Worm (Caenorhabditis elegans): ENCODE results near the gene Y37D8A.16.

Y37D8A.16 gene

ce11 chrIII:12920810-12921209, 2.3 kb upstream of the Y37D8A.16 start:
- TF ChIP-seq nfya-1 (tag; optimal IDR thresholded peaks at IDR 0.05; ENCODE audit: insufficient read depth) (peak; percentile 84), lsy-12 (tag; optimal IDR thresholded peaks at IDR 0.05) (no peak)

ce11 chrIII:12919882-12920281, 1.4 kb upstream of the Y37D8A.16 start:
- TF ChIP-seq pha-4 (tag; optimal IDR thresholded peaks at IDR 0.05) (peak; percentile 95), mdl-1 (tag; optimal IDR thresholded peaks at IDR 0.05) (no peak), nhr-77 (tag; optimal IDR thresholded peaks at IDR 0.05) (no peak), unc-39 (tag; optimal IDR thresholded peaks at IDR 0.05) (no peak), jun-1 (tag; optimal IDR thresholded peaks at IDR 0.05) (peak; percentile 72), pqm-1 (tag; optimal IDR thresholded peaks at IDR 0.05) (peak; percentile 41), nhr-23 (tag; optimal IDR thresholded peaks at IDR 0.05) (no peak), daf-12 (tag; optimal IDR thresholded peaks at IDR 0.05) (no peak), skn-1 (tag; optimal IDR thresholded peaks at IDR 0.05) (no peak), hmg-11 (tag; optimal IDR thresholded peaks at IDR 0.05) (peak; percentile 69), fos-1 (tag; optimal IDR thresholded peaks at IDR 0.05) (peak; percentile 48), elt-2 (tag; optimal IDR thresholded peaks at IDR 0.05) (peak; percentile 53), nhr-11 (tag; optimal IDR thresholded peaks at IDR 0.05) (no peak), mml-1 (tag; optimal IDR thresholded peaks at IDR 0.05) (no peak), nfya-1 (tag; optimal IDR thresholded peaks at IDR 0.05; ENCODE audit: insufficient read depth) (no peak)

- TF ChIP-seq elt-2 (tag; optimal IDR thresholded peaks at IDR 0.05) (peak; percentile 48), pha-4 (tag; optimal IDR thresholded peaks at IDR 0.05) (peak; percentile 56), pqm-1 (tag; optimal IDR thresholded peaks at IDR 0.05) (peak; percentile 36), ztf-11 (tag; optimal IDR thresholded peaks at IDR 0.05) (no peak), jun-1 (tag; optimal IDR thresholded peaks at IDR 0.05) (no peak)
Measured at ce11 chrIII:12917852-12918251, 623 bp downstream of the Y37D8A.16 start.

DNA sequence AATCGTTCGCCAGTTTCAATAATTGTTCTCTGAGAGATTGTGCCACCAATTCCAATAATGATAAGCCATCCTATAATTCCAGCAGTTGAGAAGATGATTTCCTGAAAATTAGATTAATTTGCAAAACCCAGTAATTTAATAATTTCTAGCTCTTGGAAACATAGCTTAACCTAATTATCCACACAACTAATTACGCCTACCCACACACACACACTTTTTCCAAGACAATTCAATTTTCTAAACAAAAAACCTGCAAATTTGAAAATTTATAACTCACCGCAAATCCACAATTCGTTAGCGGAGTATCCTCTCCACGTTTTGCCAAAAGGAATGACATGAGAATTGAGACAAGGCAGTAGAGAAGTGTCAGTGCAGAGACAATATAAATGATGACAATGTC, 2.0 kb downstream of the Y37D8A.16 start:
- TF ChIP-seq snpc-4 (tag; optimal IDR thresholded peaks at IDR 0.05) (no peak), sea-2 (GFP tag; optimal IDR thresholded peaks at IDR 0.05) (no peak)

DNA sequence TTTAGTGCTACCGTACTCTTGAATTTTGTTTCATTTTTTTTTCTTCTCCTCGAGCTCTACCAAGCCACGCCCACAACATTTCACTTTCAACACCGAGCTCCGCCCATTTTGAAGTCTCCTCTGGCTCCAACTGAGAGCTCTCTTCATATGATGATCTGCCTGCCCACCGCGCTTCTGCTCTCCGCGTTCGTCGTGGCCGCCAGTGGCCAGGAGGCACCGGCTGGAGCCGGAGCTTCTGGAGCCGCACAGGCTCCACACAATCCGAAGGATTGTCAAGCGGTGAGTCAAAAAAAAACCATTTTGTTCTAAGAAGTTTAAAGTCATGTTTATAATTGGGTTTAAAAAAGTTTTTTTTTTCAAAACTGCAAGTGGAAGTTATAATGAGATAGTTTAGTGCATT, 8.1 kb downstream of the Y37D8A.16 start, which contains the start of gene flp-14:
TSS of gene flp-14 (plus strand) at position 146 of the 400 bp plus-strand sequence.
- TF ChIP-seq skn-1 (tag; optimal IDR thresholded peaks at IDR 0.05) (no peak), ztf-4 (tag; optimal IDR thresholded peaks at IDR 0.05) (no peak), lin-15B (tag; optimal IDR thresholded peaks at IDR 0.05) (no peak), nhr-23 (tag; optimal IDR thresholded peaks at IDR 0.05) (no peak), fos-1 (tag; optimal IDR thresholded peaks at IDR 0.05) (no peak), ceh-16 (tag; optimal IDR thresholded peaks at IDR 0.05) (no peak)

DNA sequence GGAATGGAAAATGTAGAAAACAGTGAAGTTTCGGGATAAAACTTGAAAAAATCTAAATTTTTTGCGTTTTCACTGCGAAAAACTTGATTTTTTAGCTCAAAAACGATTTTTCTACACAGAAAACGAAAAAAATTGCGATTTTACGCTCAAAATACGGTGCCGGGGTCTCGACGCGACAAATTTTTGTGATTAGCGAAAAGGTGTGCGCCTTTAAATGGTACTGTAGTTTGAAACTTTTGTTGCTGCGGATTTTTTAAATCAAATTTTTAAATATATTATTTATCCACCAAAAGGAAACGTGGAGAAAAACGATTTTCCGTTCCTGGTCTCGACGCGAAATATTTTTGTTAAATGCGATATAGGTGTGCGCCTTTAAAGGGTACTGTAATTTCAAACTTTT, 11.3 kb downstream of the Y37D8A.16 start:
- no peak for TF ChIP-seq nhr-77 (tag; optimal IDR thresholded peaks at IDR 0.05)
- no peak for TF ChIP-seq elt-1 (tag; optimal IDR thresholded peaks at IDR 0.05)
- no peak for TF ChIP-seq egl-27 (tag; optimal IDR thresholded peaks at IDR 0.05)
- no peak for TF ChIP-seq mdl-1 (tag; optimal IDR thresholded peaks at IDR 0.05)
- no peak for TF ChIP-seq lin-39 (tag; optimal IDR thresholded peaks at IDR 0.05)
- no peak for TF ChIP-seq jun-1 (tag; optimal IDR thresholded peaks at IDR 0.05)
- TF ChIP-seq skn-1 (tag; optimal IDR thresholded peaks at IDR 0.05), result no peak

ce11 chrIII:12906611-12907037, 11.9 kb downstream of the Y37D8A.16 start:
- TF ChIP-seq pqm-1 (tag; optimal IDR thresholded peaks at IDR 0.05) (no peak), pha-4 (tag; optimal IDR thresholded peaks at IDR 0.05) (peak; percentile 2), unc-39 (tag; optimal IDR thresholded peaks at IDR 0.05) (no peak), tbx-2 (tag; optimal IDR thresholded peaks at IDR 0.05) (peak; percentile 12), lin-15B (tag; optimal IDR thresholded peaks at IDR 0.05) (no peak), daf-12 (tag; optimal IDR thresholded peaks at IDR 0.05) (no peak), ceh-28 (tag; optimal IDR thresholded peaks at IDR 0.05) (peak; percentile 63), ama-1 (optimal IDR thresholded peaks at IDR 0.05) (peak; percentile 70), nhr-12 (tag; optimal IDR thresholded peaks at IDR 0.05) (no peak), zag-1 (tag; optimal IDR thresholded peaks at IDR 0.05) (no peak), nhr-237 (tag; optimal IDR thresholded peaks at IDR 0.05) (no peak), lsy-12 (tag; optimal IDR thresholded peaks at IDR 0.05) (peak; percentile 22), R02D3.7 (tag; optimal IDR thresholded peaks at IDR 0.05) (peak; percentile 46), skn-1 (tag; optimal IDR thresholded peaks at IDR 0.05) (no peak), aly-2 (tag; optimal IDR thresholded peaks at IDR 0.05) (peak; percentile 86), ztf-11 (tag; optimal IDR thresholded peaks at IDR 0.05) (no peak), nhr-11 (tag; optimal IDR thresholded peaks at IDR 0.05) (peak; percentile 42), nhr-43 (tag; optimal IDR thresholded peaks at IDR 0.05; ENCODE audit: poor library complexity, severe bottlenecking) (peak; percentile 87), elt-2 (tag; optimal IDR thresholded peaks at IDR 0.05) (peak; percentile 37), lin-39 (tag; optimal IDR thresholded peaks at IDR 0.05) (peak; percentile 44)
